Worm (Caenorhabditis elegans) whole organism, L1 larva: Measurements from ENCODE around the gene abcf-2.

Source experiments
- C04F5.9 ChIP-seq: sonication (generic microtip); optimal IDR thresholded peaks from 2 replicates; lab custom pipeline; 2016; ENCODE audit warnings: missing genetic modification characterization, missing compliant biosample characterization
- C34B4.2 ChIP-seq: sonication (generic microtip); optimal IDR thresholded peaks from 2 replicates; lab custom pipeline; 2017; ENCODE audit warnings: mild to moderate bottlenecking, missing genetic modification characterization, missing compliant biosample characterization
- Y116A8C.19 ChIP-seq: sonication (generic microtip); optimal IDR thresholded peaks from 2 replicates; lab custom pipeline; 2016; ENCODE audit warnings: missing compliant biosample characterization, missing genetic modification characterization, borderline replicate concordance
- aha-1 ChIP-seq: fragments of 150-350 bp; optimal IDR thresholded peaks from 2 replicates; lab custom pipeline; 2014; ENCODE audit warnings: missing biosample characterization, missing genetic modification characterization
- aly-2 ChIP-seq: fragments of 150-350 bp; optimal IDR thresholded peaks from 2 replicates; lab custom pipeline; 2014; ENCODE audit warnings: missing biosample characterization, missing genetic modification characterization
- ama-1 ChIP-seq: fragments of 150-350 bp; optimal IDR thresholded peaks from 2 replicates; lab custom pipeline; 2014
- blmp-1 ChIP-seq: fragments of 150-350 bp; optimal IDR thresholded peaks from 2 replicates; lab custom pipeline; 2014; ENCODE audit warnings: missing biosample characterization, missing genetic modification characterization
- ceh-88 ChIP-seq: fragments of 200-800 bp; sonication (Bioruptor generic); IDR thresholded peaks from 2 replicates; pipeline ENCODE4 v1.3.6; 2022; ENCODE audit warnings: missing genetic modification characterization, missing compliant biosample characterization
- ceh-90 ChIP-seq: sonication (generic microtip); optimal IDR thresholded peaks from 2 replicates; lab custom pipeline; 2016; ENCODE audit warnings: missing genetic modification characterization, missing compliant biosample characterization
- ces-1 ChIP-seq: fragments of 150-350 bp; optimal IDR thresholded peaks from 2 replicates; lab custom pipeline; 2014; ENCODE audit warnings: missing biosample characterization, missing genetic modification reagents, missing genetic modification characterization
- dpl-1 ChIP-seq, 3 experiments: fragments of 150-350 bp in 2 of 3; sonication (generic microtip) in 1 of 3; optimal IDR thresholded peaks; 2 replicates each; lab custom pipeline; 2014 to 2017; ENCODE audit warnings: missing biosample characterization in 3 of 3, missing genetic modification characterization in 3 of 3, missing genetic modification reagents in 3 of 3
- efl-3 ChIP-seq: fragments of 200-800 bp; sonication (Bioruptor generic); optimal IDR thresholded peaks from 2 replicates; lab custom pipeline; 2018; ENCODE audit warnings: mild to moderate bottlenecking, missing genetic modification characterization, missing compliant biosample characterization
- egl-13 ChIP-seq: sonication (generic microtip); optimal IDR thresholded peaks from 2 replicates; lab custom pipeline; 2016; ENCODE audit warnings: missing genotype, missing genetic modification reagents, missing genetic modification characterization, missing compliant biosample characterization
- egl-27 ChIP-seq, 2 experiments: fragments of 150-350 bp in 1 of 2; sonication (generic microtip); optimal IDR thresholded peaks; 3 replicates each; lab custom pipeline; 2017 to 2018; ENCODE audit warnings: missing biosample characterization in 2 of 2, missing genetic modification characterization in 2 of 2, missing genetic modification reagents in 2 of 2
- elt-2 ChIP-seq: sonication (generic microtip); optimal IDR thresholded peaks from 2 replicates; lab custom pipeline; 2016; ENCODE audit warnings: missing genetic modification characterization, mild to moderate bottlenecking, inconsistent platforms, missing compliant biosample characterization, missing genetic modification reagents
- fkh-10 ChIP-seq: sonication (generic microtip); optimal IDR thresholded peaks from 2 replicates; lab custom pipeline; 2017; ENCODE audit warnings: missing biosample characterization, missing genetic modification reagents, missing genetic modification characterization
- fkh-4 ChIP-seq: sonication (generic microtip); optimal IDR thresholded peaks from 2 replicates; lab custom pipeline; 2016; ENCODE audit warnings: missing compliant biosample characterization, missing genetic modification characterization, borderline replicate concordance
- fos-1 ChIP-seq: fragments of 150-350 bp; optimal IDR thresholded peaks from 2 replicates; lab custom pipeline; 2014; ENCODE audit warnings: missing biosample characterization, missing genetic modification characterization
- grh-1 ChIP-seq: fragments of 200-800 bp; sonication (Bioruptor generic); IDR thresholded peaks from 2 replicates; pipeline ENCODE4 v1.3.6; 2022; ENCODE audit warnings: missing genetic modification reagents, missing genetic modification characterization, missing compliant biosample characterization
- hlh-17 ChIP-seq: fragments of 200-800 bp; sonication (Bioruptor generic); optimal IDR thresholded peaks from 2 replicates; lab custom pipeline; 2018; ENCODE audit warnings: missing genetic modification characterization, mild to moderate bottlenecking, missing compliant biosample characterization, moderate library complexity, borderline replicate concordance
- hpl-2 ChIP-seq: fragments of 150-350 bp; optimal IDR thresholded peaks from 2 replicates; lab custom pipeline; 2014; ENCODE audit warnings: missing biosample characterization, missing genetic modification reagents, missing genetic modification characterization
- irx-1 ChIP-seq: sonication (generic microtip); optimal IDR thresholded peaks from 2 replicates; lab custom pipeline; 2016; ENCODE audit warnings: missing genetic modification characterization, missing compliant biosample characterization
- lin-13 ChIP-seq: fragments of 150-350 bp; optimal IDR thresholded peaks from 2 replicates; lab custom pipeline; 2014; ENCODE audit warnings: missing biosample characterization, missing genetic modification reagents, missing genetic modification characterization
- lin-14 ChIP-seq: fragments of 200-800 bp; sonication (Bioruptor generic); optimal IDR thresholded peaks from 2 replicates; lab custom pipeline; 2018; ENCODE audit warnings: mild to moderate bottlenecking, missing genetic modification characterization, moderate library complexity, missing compliant biosample characterization
- lin-15B ChIP-seq: fragments of 150-350 bp; sonication (generic microtip); optimal IDR thresholded peaks from 3 replicates; lab custom pipeline; 2014; ENCODE audit warnings: missing biosample characterization, missing genetic modification characterization
- lir-3 ChIP-seq: sonication (generic microtip); optimal IDR thresholded peaks from 2 replicates; lab custom pipeline; 2016; ENCODE audit warnings: mild to moderate bottlenecking, missing genetic modification characterization, moderate library complexity, missing compliant biosample characterization; ENCODE audit not compliant: poor library complexity
- mab-9 ChIP-seq: fragments of 200-800 bp; sonication (Bioruptor generic); IDR thresholded peaks from 2 replicates; pipeline ENCODE4 v1.3.6; 2022; ENCODE audit warnings: missing genetic modification reagents, missing genetic modification characterization, missing compliant biosample characterization
- mdl-1 ChIP-seq, 2 experiments: fragments of 150-350 bp; optimal IDR thresholded peaks; 2 replicates each; lab custom pipeline; 2014 to 2017; ENCODE audit warnings: missing biosample characterization in 2 of 2, missing genetic modification characterization in 2 of 2, inconsistent platforms in 1 of 2
- mef-2 ChIP-seq: fragments of 150-350 bp; optimal IDR thresholded peaks from 2 replicates; lab custom pipeline; 2014; ENCODE audit warnings: missing biosample characterization, missing genetic modification characterization
- nhr-237 ChIP-seq: fragments of 150-350 bp; optimal IDR thresholded peaks from 2 replicates; lab custom pipeline; 2014; ENCODE audit warnings: missing biosample characterization, missing genetic modification characterization
- nhr-47 ChIP-seq: sonication (generic microtip); optimal IDR thresholded peaks from 2 replicates; lab custom pipeline; 2016; ENCODE audit warnings: mild to moderate bottlenecking, missing genetic modification characterization, moderate library complexity, missing compliant biosample characterization
- nhr-76 ChIP-seq: sonication (generic microtip); optimal IDR thresholded peaks from 2 replicates; lab custom pipeline; 2017; ENCODE audit warnings: missing biosample characterization, missing genetic modification characterization
- nhr-84 ChIP-seq: sonication (generic microtip); optimal IDR thresholded peaks from 2 replicates; lab custom pipeline; 2017; ENCODE audit warnings: missing biosample characterization, missing genetic modification characterization
- pag-3 ChIP-seq: sonication (generic microtip); optimal IDR thresholded peaks from 2 replicates; lab custom pipeline; 2017; ENCODE audit warnings: missing genetic modification characterization, mild to moderate bottlenecking, missing compliant biosample characterization, antibody characterized with exemption, borderline replicate concordance; ENCODE audit not compliant: insufficient read depth
- pax-3 ChIP-seq: fragments of 200-800 bp; sonication (Bioruptor generic); optimal IDR thresholded peaks from 2 replicates; lab custom pipeline; 2018; ENCODE audit warnings: mild to moderate bottlenecking, missing genetic modification characterization, moderate library complexity, missing compliant biosample characterization
- pqm-1 ChIP-seq: sonication (generic microtip); optimal IDR thresholded peaks from 3 replicates; lab custom pipeline; 2017; ENCODE audit warnings: missing biosample characterization, missing genetic modification characterization
- rnt-1 ChIP-seq: sonication (generic microtip); optimal IDR thresholded peaks from 2 replicates; lab custom pipeline; 2016; ENCODE audit warnings: mild to moderate bottlenecking, missing genetic modification characterization, moderate library complexity, missing compliant biosample characterization
- sox-4 ChIP-seq: sonication (generic microtip); optimal IDR thresholded peaks from 2 replicates; lab custom pipeline; 2016; ENCODE audit warnings: missing genetic modification characterization, missing compliant biosample characterization
- sptf-1 ChIP-seq: fragments of 150-350 bp; optimal IDR thresholded peaks from 2 replicates; lab custom pipeline; 2014; ENCODE audit warnings: missing biosample characterization, missing genetic modification characterization
- sup-37 ChIP-seq: fragments of 200-800 bp; sonication (Bioruptor generic); optimal IDR thresholded peaks from 2 replicates; lab custom pipeline; 2018; ENCODE audit warnings: mild to moderate bottlenecking, missing genetic modification characterization, missing compliant biosample characterization
- swsn-7 ChIP-seq: sonication (generic microtip); optimal IDR thresholded peaks from 2 replicates; lab custom pipeline; 2016; ENCODE audit warnings: missing genetic modification characterization, missing compliant biosample characterization
- tbx-2 ChIP-seq: sonication (generic microtip); optimal IDR thresholded peaks from 2 replicates; lab custom pipeline; 2016; ENCODE audit warnings: missing genetic modification characterization, missing compliant biosample characterization
- unc-130 ChIP-seq: fragments of 150-350 bp; optimal IDR thresholded peaks from 2 replicates; lab custom pipeline; 2017; ENCODE audit warnings: missing biosample characterization, missing genetic modification characterization, inconsistent platforms
- unc-30 ChIP-seq: sonication (generic microtip); optimal IDR thresholded peaks from 2 replicates; lab custom pipeline; 2017; ENCODE audit warnings: missing biosample characterization, missing genetic modification characterization
- unc-86 ChIP-seq: sonication (generic microtip); optimal IDR thresholded peaks from 2 replicates; lab custom pipeline; 2016; ENCODE audit warnings: missing genetic modification characterization, missing compliant biosample characterization
- vab-15 ChIP-seq: sonication (generic microtip); optimal IDR thresholded peaks from 2 replicates; lab custom pipeline; 2017; ENCODE audit warnings: missing genotype, mild to moderate bottlenecking, missing genetic modification characterization, missing compliant biosample characterization
- xbp-1 ChIP-seq: sonication (generic microtip); optimal IDR thresholded peaks from 2 replicates; lab custom pipeline; 2016; ENCODE audit warnings: missing genetic modification characterization, missing compliant biosample characterization
- ztf-11 ChIP-seq, 2 experiments: sonication (generic microtip); optimal IDR thresholded peaks; 2 replicates each; lab custom pipeline; 2016 to 2017; ENCODE audit warnings: missing genetic modification characterization in 2 of 2, missing biosample characterization in 1 of 2, missing compliant biosample characterization in 1 of 2
- ztf-4 ChIP-seq: fragments of 150-350 bp; optimal IDR thresholded peaks from 2 replicates; lab custom pipeline; 2014; ENCODE audit warnings: missing biosample characterization, missing genetic modification characterization

The abcf-2 gene

ce11 chrIII:13471504-13471903 lies 9.5 kb upstream of the abcf-2 start, which contains the start of gene pssy-2:
Gene pssy-2 (plus strand): TSS chrIII:13471804.
- TF ChIP-seq ces-1 (GFP tag; lab: Kevin White, UChicago) (no peak), sup-37 (no peak), nhr-237 (tag; lab: Kevin White, UChicago) (no peak), xbp-1 (tag; lab: Kevin White, UChicago) (no peak), mdl-1 (tag; optimal IDR thresholded peaks at IDR 0.05; lab: Kevin White, UChicago) (no peak), egl-13 (tag; lab: Kevin White, UChicago) (no peak), efl-3 (no peak), egl-27 (tag; optimal IDR thresholded peaks at IDR 0.05; lab: Kevin White, UChicago) (no peak), lir-3 (tag; lab: Kevin White, UChicago) (no peak), swsn-7 (no peak)

DNA sequence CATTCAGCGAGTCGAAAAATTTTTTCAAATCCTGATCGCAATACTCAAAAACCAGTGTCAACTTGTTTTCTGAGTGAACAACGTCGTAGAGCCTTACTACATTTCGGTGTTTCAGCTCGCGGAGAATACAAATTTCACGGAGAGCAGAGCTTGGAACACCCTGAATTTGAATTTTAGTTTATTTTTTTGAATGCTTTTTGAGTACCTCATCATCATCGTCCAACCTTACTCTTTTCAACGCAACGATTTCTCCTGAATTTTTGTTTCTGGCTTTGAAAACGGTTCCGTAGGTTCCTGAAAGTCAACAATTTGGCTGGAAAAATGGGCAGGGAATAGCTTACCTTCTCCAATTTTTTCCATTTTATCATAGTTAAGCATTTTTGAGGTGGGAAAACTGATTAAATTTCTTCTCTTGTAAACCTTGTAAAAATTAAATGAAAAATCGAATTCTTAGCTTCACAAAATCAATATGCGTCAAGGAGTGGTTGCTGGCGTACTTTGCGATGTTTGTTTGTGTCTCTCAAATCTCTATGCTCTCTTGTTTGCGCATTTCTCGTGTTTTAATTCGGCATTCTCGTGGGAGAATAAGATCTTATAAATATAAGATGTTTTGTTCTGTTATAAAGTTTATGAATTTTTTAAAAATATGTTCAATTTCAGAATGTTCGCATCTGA lies 4.0 kb upstream of the abcf-2 start, which contains the start of gene cdk-5:
Gene cdk-5, minus strand, starts transcription at position 425 of the 675 bp plus-strand sequence.
- TF ChIP-seq unc-86 (tag; lab: Kevin White, UChicago) (peak; percentile 95), ztf-11 (tag; optimal IDR thresholded peaks at IDR 0.05; lab: Kevin White, UChicago) (peak in 1 of 2 experiments; percentile 78), grh-1 (GFP tag; lab: Robert Waterston, UW) (peak; percentile 87), ceh-90 (peak; percentile 43), dpl-1 (GFP tag; optimal IDR thresholded peaks at IDR 0.05; lab: Kevin White, UChicago) (peak; percentile 85 to 91 (median 90)), pqm-1 (tag; lab: Kevin White, UChicago) (no peak), nhr-76 (tag; lab: Kevin White, UChicago) (no peak), ceh-88 (GFP tag; lab: Robert Waterston, UW) (peak; percentile 58), fos-1 (tag; lab: Kevin White, UChicago) (peak; percentile 93), lin-15B (peak; percentile 82), nhr-84 (tag; lab: Kevin White, UChicago) (no peak), blmp-1 (tag; lab: Kevin White, UChicago) (peak; percentile 91), ces-1 (GFP tag; lab: Kevin White, UChicago) (no peak), lin-14 (GFP tag; lab: Kevin White, UChicago) (peak; percentile 90), C34B4.2 (tag; lab: Kevin White, UChicago) (no peak), ama-1 (lab: Kevin White, UChicago) (peak; percentile 93), mef-2 (tag; lab: Kevin White, UChicago) (peak; percentile 2), unc-30 (tag; lab: Kevin White, UChicago) (peak; percentile 84), pag-3 (no peak), ztf-4 (tag; lab: Kevin White, UChicago) (peak; percentile 84), sptf-1 (tag; lab: Kevin White, UChicago) (no peak), unc-130 (tag; lab: Kevin White, UChicago) (peak; percentile 93), rnt-1 (tag; lab: Kevin White, UChicago) (peak; percentile 94), fkh-4 (tag; lab: Kevin White, UChicago) (peak; percentile 70), vab-15 (tag; lab: Kevin White, UChicago) (no peak), hlh-17 (GFP tag; lab: Kevin White, UChicago) (no peak), aly-2 (tag; lab: Kevin White, UChicago) (peak; percentile 96), C04F5.9 (peak; percentile 66), pax-3 (tag; lab: Kevin White, UChicago) (peak; percentile 83), hpl-2 (GFP tag; lab: Kevin White, UChicago) (peak; percentile 83), swsn-7 (peak; percentile 97), nhr-47 (tag; lab: Kevin White, UChicago) (peak; percentile 98), mab-9 (GFP tag; lab: Robert Waterston, UW) (peak; percentile 81), sup-37 (peak; percentile 50), sox-4 (tag; lab: Kevin White, UChicago) (peak; percentile 82), Y116A8C.19 (tag; lab: Kevin White, UChicago) (no peak), aha-1 (peak; percentile 72), lin-13 (GFP tag; lab: Kevin White, UChicago) (peak; percentile 90), xbp-1 (tag; lab: Kevin White, UChicago) (peak; percentile 93), tbx-2 (peak; percentile 97), fkh-10 (GFP tag; lab: Kevin White, UChicago) (peak; percentile 58), efl-3 (no peak), elt-2 (peak; percentile 75), irx-1 (tag; lab: Kevin White, UChicago) (peak; percentile 93)
